Worm (Caenorhabditis elegans): ENCODE results near the gene T19C9.8.

DNA sequence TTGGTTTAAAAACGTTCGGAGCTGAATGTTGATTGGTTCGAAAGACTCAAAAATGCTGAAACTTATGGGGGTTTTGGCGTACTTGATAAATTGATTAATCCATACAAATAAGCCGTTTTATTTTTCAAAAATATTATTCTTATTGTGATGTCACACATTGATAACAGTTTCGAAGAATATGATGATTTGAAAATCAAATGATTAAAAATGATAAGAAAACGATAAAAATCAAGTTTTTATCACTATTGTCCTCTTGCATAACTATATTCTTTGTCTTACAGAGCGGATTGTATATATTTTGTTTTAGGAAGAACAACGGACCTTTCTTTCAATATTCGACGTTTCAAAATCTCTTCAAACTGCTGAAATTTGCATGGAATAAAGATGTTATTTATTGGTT, 4.1 kb downstream of the T19C9.8 start:
- TF ChIP-seq cog-1 (tag; optimal IDR thresholded peaks at IDR 0.05) = no peak
- no peak for TF ChIP-seq ztf-23 (GFP tag; IDR thresholded peaks at IDR 0.05)
